Fruit fly (Drosophila melanogaster) whole organism, prepupa: ENCODE data around the gene Dlg5.

Experiments
- Blimp-1 ChIP-seq: fragments of 200-800 bp; sonication (Bioruptor generic); optimal IDR thresholded peaks from 3 replicates; lab custom pipeline; 2017; ENCODE audit warnings: missing biosample characterization, missing genetic modification characterization, mild to moderate bottlenecking, moderate library complexity, missing genetic modification reagents
- CG10631 ChIP-seq: fragments of 200-800 bp; sonication (Bioruptor generic); optimal IDR thresholded peaks from 2 replicates; lab custom pipeline; 2016; ENCODE audit warnings: missing biosample characterization, missing genetic modification characterization
- CG10669 ChIP-seq: fragments of 200-800 bp; sonication (Bioruptor generic); optimal IDR thresholded peaks from 3 replicates; lab custom pipeline; 2018; ENCODE audit warnings: missing biosample characterization, mild to moderate bottlenecking, missing genetic modification characterization, moderate library complexity
- CG11294 ChIP-seq: fragments of 200-800 bp; sonication (Bioruptor generic); IDR thresholded peaks from 2 replicates; pipeline ENCODE4 v1.3.6; 2022; ENCODE audit warnings: missing biosample characterization, missing genetic modification characterization
- CG11902 ChIP-seq: fragments of 200-800 bp; sonication (Bioruptor generic); optimal IDR thresholded peaks from 3 replicates; lab custom pipeline; 2016; ENCODE audit warnings: missing biosample characterization, missing genetic modification characterization
- CG15336 ChIP-seq: fragments of 200-800 bp; sonication (Bioruptor generic); IDR thresholded peaks from 2 replicates; pipeline ENCODE4 v1.3.6; 2022; ENCODE audit warnings: missing biosample characterization, missing genetic modification characterization
- CG1621 ChIP-seq: fragments of 200-800 bp; sonication (Bioruptor generic); optimal IDR thresholded peaks from 3 replicates; lab custom pipeline; 2018; ENCODE audit warnings: missing biosample characterization, mild to moderate bottlenecking, missing genetic modification characterization
- CG16779 ChIP-seq: fragments of 200-800 bp; sonication (Bioruptor generic); optimal IDR thresholded peaks from 3 replicates; lab custom pipeline; 2017; ENCODE audit warnings: missing biosample characterization, mild to moderate bottlenecking, missing genetic modification characterization
- CG3032 ChIP-seq: fragments of 200-800 bp; optimal IDR thresholded peaks from 2 replicates; lab custom pipeline; 2019; ENCODE audit warnings: missing biosample characterization, mild to moderate bottlenecking, missing genetic modification characterization, moderate library complexity
- CG31627 ChIP-seq: fragments of 200-800 bp; sonication (Bioruptor generic); optimal IDR thresholded peaks from 3 replicates; lab custom pipeline; 2016; ENCODE audit warnings: missing biosample characterization, missing genetic modification characterization
- CG32006 ChIP-seq: fragments of 200-800 bp; sonication (Bioruptor generic); optimal IDR thresholded peaks from 3 replicates; lab custom pipeline; 2017; ENCODE audit warnings: missing biosample characterization, mild to moderate bottlenecking, missing genetic modification characterization
- CG34406 ChIP-seq: fragments of 200-800 bp; sonication (Bioruptor generic); optimal IDR thresholded peaks from 3 replicates; lab custom pipeline; 2016; ENCODE audit warnings: missing biosample characterization, missing genetic modification characterization
- CG3919 ChIP-seq: fragments of 200-800 bp; sonication (Bioruptor generic); optimal IDR thresholded peaks from 3 replicates; lab custom pipeline; 2016; ENCODE audit warnings: missing biosample characterization, missing genetic modification characterization
- CG4318 ChIP-seq: fragments of 200-800 bp; sonication (Bioruptor generic); optimal IDR thresholded peaks from 3 replicates; lab custom pipeline; 2017; ENCODE audit warnings: missing biosample characterization, mild to moderate bottlenecking, missing genetic modification characterization
- CG6163 ChIP-seq: fragments of 200-800 bp; sonication (Bioruptor generic); IDR thresholded peaks from 3 replicates; pipeline ENCODE4 v1.3.6; 2022; ENCODE audit warnings: missing biosample characterization, missing genetic modification characterization
- CG6276 ChIP-seq: fragments of 200-800 bp; sonication (Bioruptor generic); optimal IDR thresholded peaks from 2 replicates; lab custom pipeline; 2017; ENCODE audit warnings: missing biosample characterization, mild to moderate bottlenecking, missing genetic modification characterization
- CG6792 ChIP-seq: fragments of 200-800 bp; sonication (Bioruptor generic); optimal IDR thresholded peaks from 3 replicates; lab custom pipeline; 2016; ENCODE audit warnings: missing biosample characterization, missing genetic modification characterization
- CG7368 ChIP-seq: fragments of 200-800 bp; sonication (Bioruptor generic); optimal IDR thresholded peaks from 3 replicates; lab custom pipeline; 2016; ENCODE audit warnings: missing biosample characterization, missing genetic modification characterization
- CG8119 ChIP-seq: fragments of 200-800 bp; sonication (Bioruptor generic); IDR thresholded peaks from 3 replicates; pipeline ENCODE4 v1.3.6; 2022; ENCODE audit warnings: missing biosample characterization, missing genetic modification characterization
- CG8319 ChIP-seq: fragments of 200-800 bp; sonication (Bioruptor generic); optimal IDR thresholded peaks from 3 replicates; lab custom pipeline; 2016; ENCODE audit warnings: missing biosample characterization, missing genetic modification characterization
- CG8632 ChIP-seq: fragments of 200-800 bp; sonication (Bioruptor generic); optimal IDR thresholded peaks from 3 replicates; lab custom pipeline; 2016; ENCODE audit warnings: missing biosample characterization, missing genetic modification characterization
- CG9139 ChIP-seq: fragments of 200-800 bp; sonication (Bioruptor generic); optimal IDR thresholded peaks from 3 replicates; lab custom pipeline; 2017; ENCODE audit warnings: missing biosample characterization, mild to moderate bottlenecking, missing genetic modification characterization
- Eip75B ChIP-seq: fragments of 200-800 bp; sonication (Bioruptor generic); optimal IDR thresholded peaks from 3 replicates; lab custom pipeline; 2016; ENCODE audit warnings: missing biosample characterization, missing genetic modification characterization
- Eip78C ChIP-seq: fragments of 200-800 bp; sonication (Bioruptor generic); peaks from one replicate; lab custom pipeline; 2016; ENCODE audit warnings: missing biosample characterization, missing genetic modification characterization
- Eip93F ChIP-seq: fragments of 200-800 bp; sonication (Bioruptor generic); optimal IDR thresholded peaks from 2 replicates; lab custom pipeline; 2016; ENCODE audit warnings: missing biosample characterization, mild to moderate bottlenecking, missing genetic modification characterization
- Ets21C ChIP-seq: fragments of 200-800 bp; sonication (Bioruptor generic); optimal IDR thresholded peaks from 3 replicates; lab custom pipeline; 2016; ENCODE audit warnings: missing biosample characterization, missing genetic modification characterization
- Ets96B ChIP-seq: fragments of 200-800 bp; optimal IDR thresholded peaks from 2 replicates; lab custom pipeline; 2019; ENCODE audit warnings: missing biosample characterization, mild to moderate bottlenecking, missing genetic modification characterization, moderate library complexity
- Hr38 ChIP-seq: sonication (Bioruptor generic); optimal IDR thresholded peaks from 2 replicates; lab custom pipeline; 2016; ENCODE audit warnings: missing biosample characterization, missing genetic modification characterization
- Hr39 ChIP-seq: fragments of 200-800 bp; sonication (Bioruptor generic); optimal IDR thresholded peaks from 2 replicates; lab custom pipeline; 2016; ENCODE audit warnings: missing biosample characterization, missing genetic modification characterization
- Hr4 ChIP-seq: fragments of 200-800 bp; sonication (Bioruptor generic); optimal IDR thresholded peaks from 3 replicates; lab custom pipeline; 2016; ENCODE audit warnings: missing biosample characterization, missing genetic modification characterization
- Lpt ChIP-seq: fragments of 200-800 bp; sonication (Bioruptor generic); optimal IDR thresholded peaks from 3 replicates; lab custom pipeline; 2016; ENCODE audit warnings: missing biosample characterization, missing genetic modification characterization
- Met ChIP-seq: fragments of 200-800 bp; sonication (Bioruptor generic); optimal IDR thresholded peaks from 3 replicates; lab custom pipeline; 2016; ENCODE audit warnings: missing biosample characterization, missing genetic modification characterization
- OdsH ChIP-seq: fragments of 200-800 bp; sonication (Bioruptor generic); optimal IDR thresholded peaks from 3 replicates; lab custom pipeline; 2016; ENCODE audit warnings: missing biosample characterization, missing genetic modification characterization
- Smox ChIP-seq: fragments of 200-800 bp; sonication (Bioruptor generic); optimal IDR thresholded peaks from 3 replicates; lab custom pipeline; 2016; ENCODE audit warnings: missing biosample characterization, missing genetic modification characterization
- Sox102F ChIP-seq: fragments of 200-800 bp; sonication (Bioruptor generic); optimal IDR thresholded peaks from 2 replicates; lab custom pipeline; 2016; ENCODE audit warnings: missing biosample characterization, mild to moderate bottlenecking, missing genetic modification characterization
- Sox15 ChIP-seq: fragments of 200-800 bp; sonication (Bioruptor generic); optimal IDR thresholded peaks from 3 replicates; lab custom pipeline; 2016; ENCODE audit warnings: missing biosample characterization, missing genetic modification characterization
- achi ChIP-seq: fragments of 200-800 bp; sonication (Bioruptor generic); optimal IDR thresholded peaks from 3 replicates; lab custom pipeline; 2016; ENCODE audit warnings: missing biosample characterization, missing genetic modification characterization
- acj6 ChIP-seq: fragments of 200-800 bp; sonication (Bioruptor generic); optimal IDR thresholded peaks from 3 replicates; lab custom pipeline; 2016; ENCODE audit warnings: missing biosample characterization, missing genetic modification characterization
- cyc ChIP-seq: fragments of 200-800 bp; sonication (Bioruptor generic); optimal IDR thresholded peaks from 3 replicates; lab custom pipeline; 2016; ENCODE audit warnings: missing biosample characterization, missing genetic modification characterization
- dac ChIP-seq: fragments of 200-800 bp; sonication (Bioruptor generic); optimal IDR thresholded peaks from 2 replicates; lab custom pipeline; 2017; ENCODE audit warnings: missing biosample characterization, mild to moderate bottlenecking, missing genetic modification characterization
- eg ChIP-seq: fragments of 200-800 bp; sonication (Bioruptor generic); IDR thresholded peaks from 3 replicates; pipeline ENCODE4 v1.3.6; 2022; ENCODE audit warnings: missing biosample characterization, missing genetic modification characterization
- esn ChIP-seq: fragments of 200-800 bp; sonication (Bioruptor generic); optimal IDR thresholded peaks from 2 replicates; lab custom pipeline; 2016; ENCODE audit warnings: missing biosample characterization, mild to moderate bottlenecking, missing genetic modification characterization, moderate library complexity
- fd59A ChIP-seq: fragments of 200-800 bp; sonication (Bioruptor generic); optimal IDR thresholded peaks from 2 replicates; lab custom pipeline; 2017; ENCODE audit warnings: missing biosample characterization, mild to moderate bottlenecking, missing genetic modification characterization, missing genetic modification reagents
- fd85E ChIP-seq: fragments of 200-800 bp; sonication (Bioruptor generic); optimal IDR thresholded peaks from 3 replicates; lab custom pipeline; 2016; ENCODE audit warnings: missing biosample characterization, missing genetic modification characterization
- fkh ChIP-seq: fragments of 200-800 bp; sonication (Bioruptor generic); optimal IDR thresholded peaks from 3 replicates; lab custom pipeline; 2017; ENCODE audit warnings: missing biosample characterization, mild to moderate bottlenecking, missing genetic modification characterization, moderate library complexity
- lz ChIP-seq: fragments of 200-800 bp; sonication (Bioruptor generic); optimal IDR thresholded peaks from 3 replicates; lab custom pipeline; 2016; ENCODE audit warnings: missing biosample characterization, missing genetic modification characterization
- net ChIP-seq: fragments of 200-800 bp; sonication (Bioruptor generic); optimal IDR thresholded peaks from 3 replicates; lab custom pipeline; 2016; ENCODE audit warnings: missing biosample characterization, missing genetic modification characterization
- pdm3 ChIP-seq: fragments of 200-800 bp; sonication (Bioruptor generic); optimal IDR thresholded peaks from 3 replicates; lab custom pipeline; 2016; ENCODE audit warnings: missing biosample characterization, missing genetic modification characterization
- salr ChIP-seq, 2 experiments: fragments of 200-800 bp; sonication (Bioruptor generic); optimal IDR thresholded peaks; 3 replicates each; lab custom pipeline; 2016 to 2018; ENCODE audit warnings: missing biosample characterization in 2 of 2, missing genetic modification characterization in 2 of 2, mild to moderate bottlenecking in 1 of 2
- svp ChIP-seq: fragments of 200-800 bp; sonication (Bioruptor generic); peaks from one replicate; lab custom pipeline; 2016; ENCODE audit warnings: missing biosample characterization, missing genetic modification characterization
- topi ChIP-seq: fragments of 200-800 bp; sonication (Bioruptor generic); optimal IDR thresholded peaks from 3 replicates; lab custom pipeline; 2016; ENCODE audit warnings: missing biosample characterization, missing genetic modification characterization

Dlg5 gene

dm6 chr2L:11502698-11503097, 14.2 kb downstream of the Dlg5 start:
- TF ChIP-seq net (GFP tag; lab: Kevin White, UChicago) (no peak), Blimp-1 (GFP tag; lab: Kevin White, UChicago) (peak; percentile 48), CG11902 (GFP tag; lab: Kevin White, UChicago) (no peak)

- TF ChIP-seq Sox102F (GFP tag; lab: Kevin White, UChicago) (no peak), CG11294 (GFP tag; lab: Robert Waterston, UW) (peak; percentile 45; the same call in 1 of the 2 replicates), CG15336 (peak; percentile 56), Ets96B (tag; lab: Kevin White, UChicago) (no peak), Lpt (GFP tag; lab: Kevin White, UChicago) (no peak), CG1621 (tag; lab: Kevin White, UChicago) (no peak), Blimp-1 (GFP tag; lab: Kevin White, UChicago) (no peak), CG8632 (peak; percentile 6), CG8119 (GFP tag; lab: Robert Waterston, UW) (peak; percentile 73), acj6 (peak; percentile 18), eg (GFP tag; lab: Robert Waterston, UW) (peak; percentile 65), Ets21C (GFP tag; lab: Kevin White, UChicago) (no peak), CG8319 (GFP tag; lab: Kevin White, UChicago) (no peak), Eip78C (GFP tag; lab: Kevin White, UChicago) (no peak), CG11902 (GFP tag; lab: Kevin White, UChicago) (no peak), CG9139 (GFP tag; lab: Kevin White, UChicago) (no peak), CG3032 (tag; lab: Kevin White, UChicago) (no peak), lz (GFP tag; lab: Kevin White, UChicago) (no peak), CG6276 (GFP tag; lab: Kevin White, UChicago) (peak; percentile 16), CG6163 (GFP tag; lab: Robert Waterston, UW) (no peak), esn (GFP tag; lab: Kevin White, UChicago) (peak; percentile 11), CG32006 (GFP tag; lab: Kevin White, UChicago) (peak; percentile 74), topi (no peak), Hr38 (GFP tag; lab: Kevin White, UChicago) (no peak), CG6792 (GFP tag; lab: Kevin White, UChicago) (peak; percentile 15), Hr4 (peak; percentile 31), Eip93F (GFP tag; lab: Kevin White, UChicago) (no peak), OdsH (GFP tag; lab: Kevin White, UChicago) (peak; percentile 27), CG34406 (GFP tag; lab: Kevin White, UChicago) (peak; percentile 20), salr (GFP tag; optimal IDR thresholded peaks at IDR 0.05; lab: Kevin White, UChicago) (peak in 1 of 2 experiments; percentile 28), CG16779 (tag; lab: Kevin White, UChicago) (no peak), Sox15 (no peak), CG7368 (GFP tag; lab: Kevin White, UChicago) (no peak), CG3919 (GFP tag; lab: Kevin White, UChicago) (peak; percentile 9), CG31627 (no peak), Met (no peak), net (GFP tag; lab: Kevin White, UChicago) (no peak), Hr39 (no peak), Eip75B (GFP tag; lab: Kevin White, UChicago) (no peak), cyc (GFP tag; lab: Kevin White, UChicago) (no peak), pdm3 (GFP tag; lab: Kevin White, UChicago) (no peak), CG10631 (GFP tag; lab: Kevin White, UChicago) (peak; percentile 24), fkh (GFP tag; lab: Kevin White, UChicago) (no peak), CG10669 (GFP tag; lab: Kevin White, UChicago) (no peak), achi (GFP tag; lab: Kevin White, UChicago) (no peak), fd59A (GFP tag; lab: Kevin White, UChicago) (no peak), fd85E (GFP tag; lab: Kevin White, UChicago) (no peak), svp (GFP tag; lab: Kevin White, UChicago) (peak; percentile 19), CG4318 (GFP tag; lab: Kevin White, UChicago) (peak; percentile 20), dac (no peak), Smox (GFP tag; lab: Kevin White, UChicago) (no peak)
Observed at dm6 chr2L:11501427-11501968, 15.4 kb downstream of the Dlg5 start, which contains the start of gene spz4. TSS of gene spz4 (plus strand) at chr2L:11501715.
